Fruit fly (Drosophila melanogaster): ENCODE results near the gene cact.

Gene cact

dm6 chr2L:16271486-16271806 lies 54.6 kb downstream of the cact start:
- TF ChIP-seq HLHmδ (GFP tag; optimal IDR thresholded peaks at IDR 0.05) (peak; percentile 86), CG6854 (GFP tag; optimal IDR thresholded peaks at IDR 0.05) (peak; percentile 17), gcm (GFP tag; optimal IDR thresholded peaks at IDR 0.05) (no peak), CG14965 (GFP tag; optimal IDR thresholded peaks at IDR 0.05; ENCODE audit: borderline replicate concordance) (no peak), CG8290 (GFP tag; optimal IDR thresholded peaks at IDR 0.05) (no peak), CG8290 (tag; optimal IDR thresholded peaks at IDR 0.05) (peak in 1 of 2 experiments; percentile 63), sug (tag; optimal IDR thresholded peaks at IDR 0.05) (peak; percentile 71), abd-A (tag; optimal IDR thresholded peaks at IDR 0.05) (peak; percentile 77), her (GFP tag; optimal IDR thresholded peaks at IDR 0.05) (no peak), CG8478 (optimal IDR thresholded peaks at IDR 0.05) (peak; percentile 63), nau (GFP tag; optimal IDR thresholded peaks at IDR 0.05) (peak; percentile 51), pfk (GFP tag; optimal IDR thresholded peaks at IDR 0.05) (peak; percentile 89), chn (GFP tag; optimal IDR thresholded peaks at IDR 0.05) (peak; percentile 62), run (tag; optimal IDR thresholded peaks at IDR 0.05) (peak; percentile 65), Med (GFP tag) (peak; percentile 78), CG5953 (GFP tag; IDR thresholded peaks at IDR 0.05) (no peak), nom (GFP tag; optimal IDR thresholded peaks at IDR 0.05) (peak; percentile 41), tin (GFP tag; optimal IDR thresholded peaks at IDR 0.05) (no peak), inv (GFP tag; IDR thresholded peaks at IDR 0.05; ENCODE audit: partially characterized antibody) (no peak), vfl (GFP tag; optimal IDR thresholded peaks at IDR 0.05) (no peak), ash1 (GFP tag; optimal IDR thresholded peaks at IDR 0.05) (peak; percentile 43), cwo (GFP tag; optimal IDR thresholded peaks at IDR 0.05) (peak; percentile 50), crp (GFP tag; optimal IDR thresholded peaks at IDR 0.05) (peak; percentile 23 to 88), kah (GFP tag; optimal IDR thresholded peaks at IDR 0.05) (peak; percentile 23), CG2120 (GFP tag; optimal IDR thresholded peaks at IDR 0.05) (no peak), CG13894 (tag; optimal IDR thresholded peaks at IDR 0.05) (peak; percentile 55), CG16863 (GFP tag; optimal IDR thresholded peaks at IDR 0.05) (no peak), luna (GFP tag; optimal IDR thresholded peaks at IDR 0.05) (peak; percentile 13), da (GFP tag; optimal IDR thresholded peaks at IDR 0.05) (peak; percentile 55), CG31441 (GFP tag; IDR thresholded peaks at IDR 0.05) (no peak), CG34376 (GFP tag; optimal IDR thresholded peaks at IDR 0.05) (peak; percentile 44), CG1832 (GFP tag; optimal IDR thresholded peaks at IDR 0.05) (peak; percentile 89), CG12769 (tag; optimal IDR thresholded peaks at IDR 0.05) (peak; percentile 97), CG5180 (GFP tag; optimal IDR thresholded peaks at IDR 0.05) (peak; percentile 1), nmo (GFP tag; optimal IDR thresholded peaks at IDR 0.05) (no peak), CG3163 (GFP tag; optimal IDR thresholded peaks at IDR 0.05) (no peak), bowl (GFP tag; IDR thresholded peaks at IDR 0.05) (no peak), E2f1 (GFP tag; IDR thresholded peaks at IDR 0.05) (no peak), CG16815 (GFP tag; optimal IDR thresholded peaks at IDR 0.05) (no peak), cg (GFP tag; optimal IDR thresholded peaks at IDR 0.05) (peak; percentile 98), ranshi (GFP tag; IDR thresholded peaks at IDR 0.05) (no peak), mirr (GFP tag; optimal IDR thresholded peaks at IDR 0.05) (peak; percentile 88), CG7987 (GFP tag; optimal IDR thresholded peaks at IDR 0.05) (peak; percentile 81), h (optimal IDR thresholded peaks at IDR 0.05) (no peak), Trl (optimal IDR thresholded peaks at IDR 0.05) (peak; percentile 66 to 89), Trl (GFP tag; optimal IDR thresholded peaks at IDR 0.05) (no peak), CG3281 (GFP tag; optimal IDR thresholded peaks at IDR 0.05) (no peak), twi (tag; optimal IDR thresholded peaks at IDR 0.05) (peak; percentile 90), Hand (GFP tag; optimal IDR thresholded peaks at IDR 0.05) (no peak), ken (GFP tag; IDR thresholded peaks at IDR 0.05) (no peak), Side (GFP tag; optimal IDR thresholded peaks at IDR 0.05) (peak; percentile 6), CG13296 (GFP tag; optimal IDR thresholded peaks at IDR 0.05) (no peak)

Data from whole organism, embryonic.